Worm (Caenorhabditis elegans) whole organism, late embryonic: ENCODE results near the gene fbxb-61.

ENCODE experiments used
- C08G9.2 ChIP-seq: sonication (generic microtip); optimal IDR thresholded peaks from 2 replicates; lab custom pipeline; 2016; ENCODE audit warnings: mild to moderate bottlenecking, missing genetic modification characterization, moderate library complexity, missing compliant biosample characterization
- K09A11.1 ChIP-seq: sonication (generic microtip); optimal IDR thresholded peaks from 2 replicates; lab custom pipeline; 2017; ENCODE audit warnings: antibody characterized with exemption, mild to moderate bottlenecking, missing genetic modification characterization, missing compliant biosample characterization; ENCODE audit not compliant: insufficient read depth
- T23F11.4 ChIP-seq: fragments of 200-800 bp; sonication (Bioruptor generic); optimal IDR thresholded peaks from 2 replicates; lab custom pipeline; 2018; ENCODE audit warnings: mild to moderate bottlenecking, missing genetic modification characterization, missing compliant biosample characterization
- ama-1 ChIP-seq: fragments of 150-350 bp; optimal IDR thresholded peaks from 2 replicates; lab custom pipeline; 2014
- elt-2 ChIP-seq: sonication (generic microtip); optimal IDR thresholded peaks from 2 replicates; lab custom pipeline; 2016; ENCODE audit warnings: missing genetic modification reagents, missing genetic modification characterization, missing compliant biosample characterization
- fax-1 ChIP-seq: sonication (generic microtip); optimal IDR thresholded peaks from 2 replicates; lab custom pipeline; 2016; ENCODE audit warnings: missing genotype, missing genetic modification characterization, missing compliant biosample characterization
- fkh-10 ChIP-seq: fragments of 150-350 bp; optimal IDR thresholded peaks from 2 replicates; lab custom pipeline; 2014; ENCODE audit warnings: missing biosample characterization, missing genetic modification reagents, missing genetic modification characterization
- lin-11 ChIP-seq: fragments of 200-800 bp; sonication (Bioruptor generic); optimal IDR thresholded peaks from 2 replicates; lab custom pipeline; 2018; ENCODE audit warnings: mild to moderate bottlenecking, missing genetic modification characterization, missing compliant biosample characterization
- odd-2 ChIP-seq: sonication (generic microtip); optimal IDR thresholded peaks from 2 replicates; lab custom pipeline; 2017; ENCODE audit warnings: antibody characterized with exemption, mild to moderate bottlenecking, missing genetic modification characterization, missing compliant biosample characterization
- pax-1 ChIP-seq: fragments of 150-350 bp; optimal IDR thresholded peaks from 2 replicates; lab custom pipeline; 2014; ENCODE audit warnings: missing biosample characterization, missing genetic modification characterization
- pqm-1 ChIP-seq: sonication (generic microtip); optimal IDR thresholded peaks from 2 replicates; lab custom pipeline; 2016; ENCODE audit warnings: missing genetic modification characterization, missing compliant biosample characterization
- pros-1 ChIP-seq: fragments of 150-350 bp; optimal IDR thresholded peaks from 2 replicates; lab custom pipeline; 2014; ENCODE audit warnings: missing biosample characterization, missing genetic modification reagents, missing genetic modification characterization

ce11 chrV:19309591-19309990 lies 5.7 kb downstream of the fbxb-61 start, which contains the start of gene F55C9.11:
- TF ChIP-seq lin-11 (tag; lab: Kevin White, UChicago) = no peak
- TF ChIP-seq K09A11.1 (tag; lab: Kevin White, UChicago) = no peak
- no peak for TF ChIP-seq pax-1
- TF ChIP-seq T23F11.4 (GFP tag; lab: Kevin White, UChicago) = no peak
- TF ChIP-seq C08G9.2 = no peak
- no peak for TF ChIP-seq fkh-10
- no peak for TF ChIP-seq fax-1 (tag; lab: Kevin White, UChicago)
- TF ChIP-seq ama-1 = no peak
- no peak for TF ChIP-seq pros-1 (tag; lab: Kevin White, UChicago)
- no peak for TF ChIP-seq elt-2 (tag; lab: Kevin White, UChicago)
- no peak for TF ChIP-seq odd-2
- TF ChIP-seq pqm-1 (tag; lab: Kevin White, UChicago) = no peak
